Worm (Caenorhabditis elegans) whole organism, L4/young adult: ENCODE results near the gene fbxa-26.
"Not testable (repeated sequence)": the region's sequence is repeated elsewhere in the genome, so short reads cannot be mapped to it uniquely, and the experiment has no call there.

Experiments
- W03F9.2 ChIP-seq: fragments of 150-350 bp; optimal IDR thresholded peaks from 2 replicates; lab custom pipeline; 2014; ENCODE audit warnings: missing biosample characterization, missing genetic modification characterization
- dao-5 ChIP-seq: sonication (generic microtip); optimal IDR thresholded peaks from 2 replicates; lab custom pipeline; 2016; ENCODE audit warnings: missing genotype, missing genetic modification characterization, moderate library complexity, missing compliant biosample characterization
- him-1 ChIP-seq: sonication (generic microtip); optimal IDR thresholded peaks from 2 replicates; lab custom pipeline; 2016; ENCODE audit warnings: missing genotype, missing genetic modification reagents, missing genetic modification characterization, missing compliant biosample characterization

- TF ChIP-seq dao-5, him-1, W03F9.2 (tag; lab: Kevin White, UChicago): not testable (repeated sequence)
Observed at ce11 chrIII:1377903-1378302, 35.6 kb upstream of the fbxa-26 start, which contains the start of gene pals-40.
